Worm (Caenorhabditis elegans) whole organism, L1 larva: ENCODE data around the gene lido-2.

ENCODE experiments used
- C34B4.2 ChIP-seq: sonication (generic microtip); optimal IDR thresholded peaks from 2 replicates; lab custom pipeline; 2017; ENCODE audit warnings: mild to moderate bottlenecking, missing genetic modification characterization, missing compliant biosample characterization
- alr-1 ChIP-seq: fragments of 200-800 bp; sonication (Bioruptor generic); optimal IDR thresholded peaks from 2 replicates; lab custom pipeline; 2018; ENCODE audit warnings: borderline replicate concordance, mild to moderate bottlenecking, missing genetic modification characterization, missing compliant biosample characterization
- blmp-1 ChIP-seq: fragments of 150-350 bp; optimal IDR thresholded peaks from 2 replicates; lab custom pipeline; 2014; ENCODE audit warnings: missing biosample characterization, missing genetic modification characterization
- ceh-82 ChIP-seq, 3 experiments: fragments of 150-350 bp in 1 of 3; sonication (generic microtip) in 2 of 3; optimal IDR thresholded peaks; 2 replicates each; lab custom pipeline; 2014 to 2017; ENCODE audit warnings: missing biosample characterization in 3 of 3, missing genetic modification characterization in 3 of 3
- ces-1 ChIP-seq: fragments of 150-350 bp; optimal IDR thresholded peaks from 2 replicates; lab custom pipeline; 2014; ENCODE audit warnings: missing biosample characterization, missing genetic modification reagents, missing genetic modification characterization
- efl-1 ChIP-seq, 4 experiments: fragments of 150-350 bp; optimal IDR thresholded peaks in 3 of 4; peaks in 1 of 4; 1 replicate in 1 of 4; 2 replicates in 3 of 4; lab custom pipeline; 2014; ENCODE audit warnings: missing biosample characterization in 2 of 4, missing genetic modification characterization in 2 of 4, missing genetic modification reagents in 2 of 4
- efl-3 ChIP-seq: fragments of 200-800 bp; sonication (Bioruptor generic); optimal IDR thresholded peaks from 2 replicates; lab custom pipeline; 2018; ENCODE audit warnings: mild to moderate bottlenecking, missing genetic modification characterization, missing compliant biosample characterization
- egl-27 ChIP-seq, 2 experiments: fragments of 150-350 bp in 1 of 2; sonication (generic microtip); optimal IDR thresholded peaks; 3 replicates each; lab custom pipeline; 2017 to 2018; ENCODE audit warnings: missing biosample characterization in 2 of 2, missing genetic modification characterization in 2 of 2, missing genetic modification reagents in 2 of 2
- elt-3 ChIP-seq, 6 experiments: fragments of 150-350 bp in 1 of 6; sonication (generic microtip); optimal IDR thresholded peaks; 2 replicates each; lab custom pipeline; 2017 to 2018; ENCODE audit warnings: missing biosample characterization in 6 of 6, missing genetic modification characterization in 6 of 6, inconsistent platforms in 1 of 6
- fkh-8 ChIP-seq: sonication (generic microtip); optimal IDR thresholded peaks from 2 replicates; lab custom pipeline; 2016; ENCODE audit warnings: mild to moderate bottlenecking, missing genetic modification characterization, missing compliant biosample characterization
- grh-1 ChIP-seq: fragments of 200-800 bp; sonication (Bioruptor generic); IDR thresholded peaks from 2 replicates; pipeline ENCODE4 v1.3.6; 2022; ENCODE audit warnings: missing genetic modification reagents, missing genetic modification characterization, missing compliant biosample characterization
- hlh-17 ChIP-seq: fragments of 200-800 bp; sonication (Bioruptor generic); optimal IDR thresholded peaks from 2 replicates; lab custom pipeline; 2018; ENCODE audit warnings: missing genetic modification characterization, mild to moderate bottlenecking, missing compliant biosample characterization, moderate library complexity, borderline replicate concordance
- lin-13 ChIP-seq: fragments of 150-350 bp; optimal IDR thresholded peaks from 2 replicates; lab custom pipeline; 2014; ENCODE audit warnings: missing biosample characterization, missing genetic modification reagents, missing genetic modification characterization
- lin-14 ChIP-seq: fragments of 200-800 bp; sonication (Bioruptor generic); optimal IDR thresholded peaks from 2 replicates; lab custom pipeline; 2018; ENCODE audit warnings: mild to moderate bottlenecking, missing genetic modification characterization, moderate library complexity, missing compliant biosample characterization
- lin-35 ChIP-seq, 2 experiments: fragments of 150-350 bp; optimal IDR thresholded peaks; 2 replicates each; lab custom pipeline; 2014; ENCODE audit warnings: missing biosample characterization in 2 of 2, missing genetic modification characterization in 2 of 2, missing genetic modification reagents in 2 of 2
- lin-39 ChIP-seq: fragments of 150-350 bp; optimal IDR thresholded peaks from 2 replicates; lab custom pipeline; 2014; ENCODE audit warnings: missing biosample characterization, missing genetic modification reagents, missing genetic modification characterization
- lsy-2 ChIP-seq, 2 experiments: fragments of 150-350 bp; optimal IDR thresholded peaks; 2 replicates each; lab custom pipeline; 2014; ENCODE audit warnings: missing biosample characterization in 2 of 2, missing genetic modification characterization in 2 of 2
- mef-2 ChIP-seq: fragments of 150-350 bp; optimal IDR thresholded peaks from 2 replicates; lab custom pipeline; 2014; ENCODE audit warnings: missing biosample characterization, missing genetic modification characterization
- mep-1 ChIP-seq: fragments of 150-350 bp; optimal IDR thresholded peaks from 2 replicates; lab custom pipeline; 2014; ENCODE audit warnings: missing biosample characterization, missing genetic modification characterization
- nhr-11 ChIP-seq: fragments of 150-350 bp; optimal IDR thresholded peaks from 2 replicates; lab custom pipeline; 2014; ENCODE audit warnings: missing biosample characterization, missing genetic modification characterization
- nhr-12 ChIP-seq: sonication (generic microtip); optimal IDR thresholded peaks from 2 replicates; lab custom pipeline; 2017; ENCODE audit warnings: missing biosample characterization, missing genetic modification characterization
- nhr-20 ChIP-seq: sonication (generic microtip); optimal IDR thresholded peaks from 2 replicates; lab custom pipeline; 2016; ENCODE audit warnings: mild to moderate bottlenecking, missing genetic modification characterization, missing compliant biosample characterization
- nhr-71 ChIP-seq: sonication (generic microtip); optimal IDR thresholded peaks from 2 replicates; lab custom pipeline; 2016; ENCODE audit warnings: mild to moderate bottlenecking, missing genetic modification characterization, moderate library complexity, missing compliant biosample characterization
- nhr-84 ChIP-seq: sonication (generic microtip); optimal IDR thresholded peaks from 2 replicates; lab custom pipeline; 2017; ENCODE audit warnings: missing biosample characterization, missing genetic modification characterization
- nhr-85 ChIP-seq: sonication (generic microtip); peaks from one replicate; lab custom pipeline; 2016; ENCODE audit warnings: missing genetic modification characterization, inconsistent platforms, missing compliant biosample characterization
- pqm-1 ChIP-seq: sonication (generic microtip); optimal IDR thresholded peaks from 3 replicates; lab custom pipeline; 2017; ENCODE audit warnings: missing biosample characterization, missing genetic modification characterization
- snu-23 ChIP-seq: sonication (generic microtip); optimal IDR thresholded peaks from 2 replicates; lab custom pipeline; 2016; ENCODE audit warnings: missing genetic modification characterization, missing compliant biosample characterization
- sup-37 ChIP-seq: fragments of 200-800 bp; sonication (Bioruptor generic); optimal IDR thresholded peaks from 2 replicates; lab custom pipeline; 2018; ENCODE audit warnings: mild to moderate bottlenecking, missing genetic modification characterization, missing compliant biosample characterization
- swsn-7 ChIP-seq: sonication (generic microtip); optimal IDR thresholded peaks from 2 replicates; lab custom pipeline; 2016; ENCODE audit warnings: missing genetic modification characterization, missing compliant biosample characterization
- tbx-2 ChIP-seq: sonication (generic microtip); optimal IDR thresholded peaks from 2 replicates; lab custom pipeline; 2016; ENCODE audit warnings: missing genetic modification characterization, missing compliant biosample characterization
- unc-30 ChIP-seq: sonication (generic microtip); optimal IDR thresholded peaks from 2 replicates; lab custom pipeline; 2017; ENCODE audit warnings: missing biosample characterization, missing genetic modification characterization
- unc-98 ChIP-seq: fragments of 200-800 bp; sonication (Bioruptor generic); IDR thresholded peaks from 2 replicates; pipeline ENCODE4 v1.3.6; 2022; ENCODE audit warnings: missing genetic modification characterization, missing compliant biosample characterization
- vab-15 ChIP-seq: sonication (generic microtip); optimal IDR thresholded peaks from 2 replicates; lab custom pipeline; 2017; ENCODE audit warnings: missing genotype, mild to moderate bottlenecking, missing genetic modification characterization, missing compliant biosample characterization

The lido-2 gene

DNA sequence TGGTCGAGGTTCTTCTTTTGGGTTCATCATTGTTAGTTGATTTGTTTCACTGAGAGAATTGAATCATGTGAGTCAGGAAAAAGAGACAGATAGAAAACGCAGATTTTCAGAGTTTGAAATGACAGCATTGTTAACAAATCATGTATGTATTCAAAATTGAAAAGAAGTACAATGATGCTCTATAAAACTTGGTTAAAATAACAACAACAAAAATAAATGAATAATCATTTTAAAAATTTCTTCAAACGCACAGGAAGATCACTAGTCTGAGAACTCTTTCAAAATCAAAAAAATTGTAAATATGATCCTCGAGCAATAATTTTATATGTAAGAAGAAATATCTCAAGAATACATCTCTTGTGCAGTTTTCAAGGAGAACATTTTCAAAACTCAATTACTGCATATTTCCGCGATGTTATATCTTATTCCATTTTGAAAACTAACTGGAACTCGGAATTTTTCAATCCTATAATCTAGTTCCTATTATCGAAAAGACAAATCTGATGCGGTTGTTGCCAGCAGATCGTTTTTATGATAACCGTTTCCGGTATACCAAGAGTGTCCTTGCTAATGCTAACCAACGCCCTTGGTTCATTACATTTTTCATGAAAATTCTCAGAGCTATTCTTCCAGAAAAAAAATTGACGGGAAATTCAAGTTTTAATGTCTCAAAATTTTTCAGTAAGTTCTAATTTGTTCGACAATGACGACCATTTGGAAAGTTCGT is 3.9 kb downstream of the lido-2 start, which contains the start of gene lido-1:
TSS of gene lido-1 (minus strand) at position 51 of the 727 bp plus-strand sequence.
- peak; percentile 67 for TF ChIP-seq nhr-20 (tag; lab: Kevin White, UChicago)
- no peak for TF ChIP-seq mep-1 (tag; lab: Kevin White, UChicago)

DNA sequence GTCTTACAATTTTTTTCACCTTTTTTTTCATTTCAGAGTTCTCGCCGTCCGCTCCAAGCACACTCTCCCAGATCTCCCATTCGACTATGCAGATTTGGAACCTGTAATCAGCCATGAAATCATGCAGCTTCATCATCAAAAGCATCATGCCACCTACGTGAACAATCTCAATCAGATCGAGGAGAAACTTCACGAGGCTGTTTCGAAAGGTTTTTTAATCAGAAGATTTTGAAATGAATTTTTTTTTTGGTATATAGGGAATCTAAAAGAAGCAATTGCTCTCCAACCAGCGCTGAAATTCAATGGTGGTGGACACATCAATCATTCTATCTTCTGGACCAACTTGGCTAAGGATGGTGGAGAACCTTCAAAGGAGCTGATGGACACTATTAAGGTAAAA is 7.4 kb downstream of the lido-2 start, which contains the start of gene C08A9.3:
TSS of gene C08A9.3 (minus strand) at position 101 of the 400 bp plus-strand sequence.
- TF ChIP-seq nhr-85 (peak; percentile 5), nhr-11 (tag; lab: Kevin White, UChicago) (no peak)

DNA sequence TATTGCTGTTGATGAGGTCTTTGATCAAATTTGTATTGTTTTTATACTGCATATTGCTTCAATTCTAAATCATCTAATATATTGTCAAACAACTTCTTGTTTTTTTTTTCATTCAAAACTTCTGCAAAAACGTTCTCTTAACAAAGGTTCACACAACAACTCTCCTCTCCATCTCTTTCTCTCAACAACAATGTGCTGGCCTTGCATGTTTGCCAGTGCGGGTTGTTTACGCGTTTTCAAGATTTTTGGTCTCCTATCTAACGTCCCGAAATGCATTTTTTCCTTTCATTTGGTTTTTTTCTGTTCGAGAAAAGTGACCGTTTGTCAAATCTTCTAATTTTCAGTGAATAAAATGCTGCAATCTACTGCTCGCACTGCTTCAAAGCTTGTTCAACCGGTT is 8.1 kb downstream of the lido-2 start, which contains the start of gene sod-3:
TSS of gene sod-3 (plus strand) at position 338 of the 400 bp plus-strand sequence.
- TF ChIP-seq nhr-71 (no peak), tbx-2 (tag; lab: Kevin White, UChicago) (no peak), fkh-8 (no peak), unc-30 (tag; lab: Kevin White, UChicago) (no peak), efl-3 (GFP tag; lab: Kevin White, UChicago) (no peak), lin-39 (tag; lab: Kevin White, UChicago) (no peak), pqm-1 (tag; lab: Kevin White, UChicago) (no peak), grh-1 (no peak)

DNA sequence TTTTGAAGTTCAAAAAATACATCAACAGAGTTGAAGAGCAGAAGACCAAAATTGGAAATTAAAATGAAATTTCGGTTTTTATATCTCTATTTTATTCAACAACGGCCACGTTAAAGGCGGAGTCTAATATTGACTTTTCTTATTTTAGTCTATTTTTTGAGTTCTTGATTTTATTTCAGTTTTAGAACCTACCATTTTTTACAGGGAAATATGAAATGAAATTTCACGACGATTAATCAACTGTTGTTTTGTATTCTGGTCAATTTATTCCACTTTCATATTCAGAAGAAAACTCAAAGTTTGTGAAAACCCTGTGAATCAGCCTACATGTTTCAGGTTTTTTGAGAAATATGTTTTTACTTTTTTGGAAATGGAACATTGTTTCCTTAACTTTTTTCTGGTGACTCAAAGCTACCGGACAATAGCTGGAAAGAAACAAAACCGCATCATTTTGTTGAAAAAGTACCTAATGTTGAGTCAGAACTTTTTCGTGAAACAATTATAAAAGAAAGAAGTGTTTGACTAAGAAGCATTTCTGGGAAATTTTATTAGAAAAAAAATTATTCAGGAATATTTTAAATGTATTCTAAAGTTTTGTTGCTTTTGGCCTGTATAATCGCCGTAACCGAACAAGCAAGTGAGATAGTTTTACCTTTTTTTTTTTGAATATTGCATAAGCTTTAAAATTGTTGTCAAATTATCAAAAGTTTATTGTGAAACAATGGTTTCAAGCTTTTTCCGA is 19.8 kb downstream of the lido-2 start, which contains the start of the genes irld-23 and C08A9.10:
TSS of gene irld-23 (minus strand) at position 51 of the 742 bp plus-strand sequence.
TSS of gene C08A9.10 (plus strand) at position 545 of the 742 bp plus-strand sequence.
- TF ChIP-seq mef-2 (tag; lab: Kevin White, UChicago), result no peak
- no peak for TF ChIP-seq alr-1 (tag; lab: Kevin White, UChicago)
- no peak for TF ChIP-seq egl-27 (tag; optimal IDR thresholded peaks at IDR 0.05; lab: Kevin White, UChicago)
- TF ChIP-seq lsy-2 (tag; optimal IDR thresholded peaks at IDR 0.05; lab: Kevin White, UChicago), result no peak
- TF ChIP-seq lin-35 (GFP tag; optimal IDR thresholded peaks at IDR 0.05; lab: Kevin White, UChicago), result no peak
- no peak for TF ChIP-seq nhr-84 (tag; lab: Kevin White, UChicago)
- no peak for TF ChIP-seq swsn-7 (tag; lab: Kevin White, UChicago)
- TF ChIP-seq blmp-1 (tag; lab: Kevin White, UChicago), result no peak
- TF ChIP-seq, all 84 proteins: peak for 0

DNA sequence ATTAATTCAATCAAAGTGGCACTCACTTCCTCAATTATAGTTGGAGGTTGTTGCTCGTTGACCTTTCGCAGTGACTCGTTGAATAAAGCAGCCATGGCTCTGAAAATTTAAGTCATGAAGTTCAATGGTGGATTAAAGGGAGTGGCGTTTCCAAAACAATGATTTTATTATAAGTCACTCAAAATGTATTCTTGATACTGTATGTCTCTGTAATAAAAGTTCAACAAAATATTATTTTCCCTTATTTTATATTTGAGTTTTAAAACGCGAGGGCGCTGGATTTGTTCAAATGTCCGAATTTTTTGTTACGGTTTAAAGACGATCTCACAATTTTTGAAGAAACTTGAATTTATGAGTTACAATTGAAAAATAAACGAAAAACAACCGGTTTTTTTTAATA is 28.5 kb downstream of the lido-2 start, which contains the start of gene C30G4.4:
TSS of gene C30G4.4 (minus strand) at position 101 of the 400 bp plus-strand sequence.
- TF ChIP-seq efl-1 (optimal IDR thresholded peaks at IDR 0.05; lab: Kevin White, UChicago), result no peak
- peak in 1 of 2 experiments; percentile 13 for TF ChIP-seq efl-1 (GFP tag; optimal IDR thresholded peaks at IDR 0.05 in 1 of 2; lab: Kevin White, UChicago)
- no peak for TF ChIP-seq sup-37
- TF ChIP-seq hlh-17 (GFP tag; lab: Kevin White, UChicago), result no peak

DNA sequence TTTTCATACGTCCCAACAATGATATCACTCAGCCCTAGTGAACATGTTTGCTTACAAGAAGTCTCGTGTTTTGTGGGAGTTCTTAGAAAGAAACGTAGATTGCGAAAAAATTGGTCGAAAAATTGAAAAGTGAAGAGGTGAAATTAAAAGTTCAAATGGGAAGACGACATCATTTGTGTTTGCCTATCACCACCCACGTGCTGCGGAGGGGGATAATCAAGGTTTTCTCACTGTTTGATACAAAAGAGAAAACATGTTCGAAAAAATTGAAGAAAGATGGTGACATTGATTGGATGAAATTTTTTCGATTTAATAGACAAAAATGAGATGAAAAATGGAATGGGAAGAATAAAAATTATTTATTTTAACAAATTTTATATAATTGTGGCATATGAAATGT is 30.1 kb downstream of the lido-2 start:
- no peak for TF ChIP-seq lin-13 (GFP tag; lab: Kevin White, UChicago)
- no peak for TF ChIP-seq ceh-82 (tag; optimal IDR thresholded peaks at IDR 0.05; lab: Kevin White, UChicago)
- no peak for TF ChIP-seq vab-15 (tag; lab: Kevin White, UChicago)
- no peak for TF ChIP-seq C34B4.2 (tag; lab: Kevin White, UChicago)
- TF ChIP-seq efl-3 (GFP tag; lab: Kevin White, UChicago), result no peak
- TF ChIP-seq nhr-85, result peak; percentile 78
- TF ChIP-seq snu-23 (GFP tag; lab: Kevin White, UChicago), result peak; percentile 18
- TF ChIP-seq efl-1 (optimal IDR thresholded peaks at IDR 0.05; lab: Kevin White, UChicago), result no peak
- no peak for TF ChIP-seq efl-1 (GFP tag; optimal IDR thresholded peaks at IDR 0.05 in 1 of 2; lab: Kevin White, UChicago)
- peak; percentile 12 for TF ChIP-seq nhr-20 (tag; lab: Kevin White, UChicago)
- no peak for TF ChIP-seq unc-98 (GFP tag; lab: Robert Waterston, UW)
- no peak for TF ChIP-seq ces-1 (GFP tag; lab: Kevin White, UChicago)
- no peak for TF ChIP-seq nhr-12 (tag; lab: Kevin White, UChicago)
- no peak for TF ChIP-seq tbx-2 (tag; lab: Kevin White, UChicago)
- TF ChIP-seq grh-1, result no peak
- peak; percentile 59 for TF ChIP-seq lin-14 (GFP tag; lab: Kevin White, UChicago)
- TF ChIP-seq elt-3 (tag; optimal IDR thresholded peaks at IDR 0.05; lab: Kevin White, UChicago), result peak in 1 of 6 experiments; percentile 75
- no peak for TF ChIP-seq alr-1 (tag; lab: Kevin White, UChicago)
- peak; percentile 91 for TF ChIP-seq blmp-1 (tag; lab: Kevin White, UChicago)
